Fruit fly (Drosophila melanogaster): ENCODE data around the gene nej.

dm6 chrX:9684158-9684557, 2.7 kb downstream of the nej start:
- no peak for TF ChIP-seq Hr3 (GFP tag; optimal IDR thresholded peaks at IDR 0.05)
- no peak for TF ChIP-seq Lhr (GFP tag; optimal IDR thresholded peaks at IDR 0.05)
- TF ChIP-seq CG6813 (GFP tag; optimal IDR thresholded peaks at IDR 0.05), result no peak
- TF ChIP-seq stwl (tag; optimal IDR thresholded peaks at IDR 0.05), result no peak
- no peak for TF ChIP-seq CG11695 (GFP tag; IDR thresholded peaks at IDR 0.05)
- TF ChIP-seq cato (GFP tag; optimal IDR thresholded peaks at IDR 0.05; ENCODE audit: borderline replicate concordance), result no peak
- TF ChIP-seq Mrtf (GFP tag; IDR thresholded peaks at IDR 0.05), result no peak
- 0 out of 2 replicates have a peak, but pooled peaks have one; percentile 38 for TF ChIP-seq chm (GFP tag; IDR thresholded peaks at IDR 0.05)
- TF ChIP-seq ken (GFP tag; IDR thresholded peaks at IDR 0.05), result no peak

All from whole organism, embryonic.